Fruit fly (Drosophila melanogaster) whole organism, embryonic: ENCODE results near the gene gish.

ENCODE experiments used
- Antp ChIP-seq: fragments of 200-800 bp; sonication (Bioruptor generic); optimal IDR thresholded peaks from 3 replicates; lab custom pipeline; 2016; ENCODE audit warnings: missing biosample characterization, missing genetic modification characterization
- Atf-2 ChIP-seq: fragments of 200-800 bp; sonication (Bioruptor generic); optimal IDR thresholded peaks from 2 replicates; lab custom pipeline; 2016; ENCODE audit warnings: missing biosample characterization, missing genetic modification characterization
- Atf3 ChIP-seq: fragments of 200-800 bp; sonication (Bioruptor generic); optimal IDR thresholded peaks from 3 replicates; lab custom pipeline; 2016; ENCODE audit warnings: missing biosample characterization, missing genetic modification characterization
- BEAF-32 ChIP-seq: fragments of 200-800 bp; sonication (Bioruptor generic); optimal IDR thresholded peaks from 3 replicates; lab custom pipeline; 2017; ENCODE audit warnings: missing biosample characterization, missing genetic modification characterization, mild to moderate bottlenecking, moderate library complexity, missing genetic modification reagents
- CG1233 ChIP-seq: fragments of 200-800 bp; sonication (Bioruptor generic); optimal IDR thresholded peaks from 4 replicates; lab custom pipeline; 2018; ENCODE audit warnings: missing biosample characterization, mild to moderate bottlenecking, missing genetic modification characterization
- CG12942 ChIP-seq: fragments of 200-800 bp; sonication (Bioruptor generic); optimal IDR thresholded peaks from 3 replicates; lab custom pipeline; 2016; ENCODE audit warnings: missing biosample characterization, missing genetic modification characterization
- CG15269 ChIP-seq: fragments of 200-800 bp; sonication (Bioruptor generic); optimal IDR thresholded peaks from 2 replicates; lab custom pipeline; 2018; ENCODE audit warnings: missing biosample characterization, mild to moderate bottlenecking, missing genetic modification characterization, moderate library complexity
- CG16863 ChIP-seq: fragments of 200-800 bp; sonication (Bioruptor generic); optimal IDR thresholded peaks from 3 replicates; lab custom pipeline; 2016; ENCODE audit warnings: missing biosample characterization, missing genetic modification characterization
- CG18599 ChIP-seq: fragments of 200-800 bp; sonication (Bioruptor generic); optimal IDR thresholded peaks from 3 replicates; lab custom pipeline; 2017; ENCODE audit warnings: missing biosample characterization, missing genetic modification characterization, mild to moderate bottlenecking, moderate library complexity, missing genetic modification reagents
- CG30020 ChIP-seq: fragments of 200-800 bp; optimal IDR thresholded peaks from 2 replicates; lab custom pipeline; 2019; ENCODE audit warnings: missing biosample characterization, mild to moderate bottlenecking, missing genetic modification characterization, moderate library complexity
- CG31441 ChIP-seq: fragments of 200-800 bp; sonication (Bioruptor generic); IDR thresholded peaks from 2 replicates; pipeline ENCODE4 v1.3.6; 2022; ENCODE audit warnings: missing biosample characterization, missing genetic modification characterization
- CG43689 ChIP-seq: fragments of 200-800 bp; sonication (Bioruptor generic); IDR thresholded peaks from 2 replicates; pipeline ENCODE4 v1.3.6; 2022; ENCODE audit warnings: missing biosample characterization, missing genetic modification characterization
- CG4617 ChIP-seq: fragments of 200-800 bp; sonication (Bioruptor generic); optimal IDR thresholded peaks from 3 replicates; lab custom pipeline; 2016; ENCODE audit warnings: missing biosample characterization, missing genetic modification characterization, borderline replicate concordance
- CG4730 ChIP-seq: fragments of 200-800 bp; sonication (Bioruptor generic); IDR thresholded peaks from 2 replicates; pipeline ENCODE4 v1.3.6; 2022; ENCODE audit warnings: missing biosample characterization, missing genetic modification characterization
- CG7556 ChIP-seq: fragments of 200-800 bp; sonication (Bioruptor generic); optimal IDR thresholded peaks from 2 replicates; lab custom pipeline; 2017; ENCODE audit warnings: missing biosample characterization, mild to moderate bottlenecking, missing genetic modification characterization
- CG8089 ChIP-seq: fragments of 200-800 bp; sonication (Bioruptor generic); optimal IDR thresholded peaks from 3 replicates; lab custom pipeline; 2016; ENCODE audit warnings: missing biosample characterization, missing genetic modification characterization
- CG8944 ChIP-seq: fragments of 200-800 bp; sonication (Bioruptor generic); optimal IDR thresholded peaks from 3 replicates; lab custom pipeline; 2016; ENCODE audit warnings: missing biosample characterization, missing genetic modification characterization
- CTCF ChIP-seq: fragments of 200-800 bp; sonication (Bioruptor generic); optimal IDR thresholded peaks from 2 replicates; lab custom pipeline; 2017; ENCODE audit warnings: missing biosample characterization, mild to moderate bottlenecking, missing genetic modification characterization, moderate library complexity
- D19A ChIP-seq: fragments of 200-800 bp; optimal IDR thresholded peaks from 3 replicates; lab custom pipeline; 2019; ENCODE audit warnings: missing biosample characterization, mild to moderate bottlenecking, missing genetic modification characterization, moderate library complexity
- Dip2 ChIP-seq: fragments of 200-800 bp; sonication (Bioruptor generic); IDR thresholded peaks from 2 replicates; pipeline ENCODE4 v1.3.6; 2022; ENCODE audit warnings: missing biosample characterization, missing genetic modification characterization
- Dp ChIP-seq: fragments of 200-800 bp; sonication (Bioruptor generic); optimal IDR thresholded peaks from 2 replicates; lab custom pipeline; 2018; ENCODE audit warnings: missing biosample characterization, mild to moderate bottlenecking, missing genetic modification characterization, moderate library complexity
- Eip74EF ChIP-seq, 2 experiments: fragments of 200-800 bp in 1 of 2; fragments of >200 bp in 1 of 2; sonication (Bioruptor generic) in 1 of 2; optimal IDR thresholded peaks; 2 replicates each; lab custom pipeline; 2017 to 2019; ENCODE audit warnings: missing biosample characterization in 2 of 2, missing genetic modification characterization in 2 of 2, mild to moderate bottlenecking in 1 of 2, moderate library complexity in 1 of 2
- Fer2 ChIP-seq: fragments of 200-800 bp; sonication (Bioruptor generic); optimal IDR thresholded peaks from 2 replicates; lab custom pipeline; 2018; ENCODE audit warnings: missing biosample characterization, mild to moderate bottlenecking, missing genetic modification characterization, moderate library complexity
- H15 ChIP-seq: fragments of 200-800 bp; sonication (Bioruptor generic); IDR thresholded peaks from 3 replicates; pipeline ENCODE4 v1.3.6; 2022; ENCODE audit warnings: missing biosample characterization, missing genetic modification characterization
- HLH54F ChIP-seq: fragments of 200-800 bp; sonication (Bioruptor generic); optimal IDR thresholded peaks from 3 replicates; lab custom pipeline; 2016; ENCODE audit warnings: missing biosample characterization, missing genetic modification characterization
- Kr ChIP-seq: fragments of 200-800 bp; sonication (Bioruptor generic); optimal IDR thresholded peaks from 2 replicates; lab custom pipeline; 2017; ENCODE audit warnings: missing biosample characterization, mild to moderate bottlenecking, missing genetic modification characterization
- ap ChIP-seq: fragments of 200-800 bp; sonication (Bioruptor generic); IDR thresholded peaks from 2 replicates; pipeline ENCODE4 v1.3.6; 2022; ENCODE audit warnings: missing biosample characterization, missing genetic modification characterization
- az2 ChIP-seq: fragments of 200-800 bp; sonication (Bioruptor generic); optimal IDR thresholded peaks from 3 replicates; lab custom pipeline; 2016; ENCODE audit warnings: missing biosample characterization, missing genetic modification characterization
- chif ChIP-seq, 2 experiments: fragments of 200-800 bp; sonication (Bioruptor generic); optimal IDR thresholded peaks; 3 replicates each; lab custom pipeline; 2016; ENCODE audit warnings: missing biosample characterization in 2 of 2, missing genetic modification characterization in 2 of 2
- crc ChIP-seq: fragments of 200-800 bp; sonication (Bioruptor generic); optimal IDR thresholded peaks from 2 replicates; lab custom pipeline; 2016; ENCODE audit warnings: missing biosample characterization, missing genetic modification characterization
- dm ChIP-seq: fragments of 200-800 bp; sonication (Bioruptor generic); optimal IDR thresholded peaks from 3 replicates; lab custom pipeline; 2016; ENCODE audit warnings: missing biosample characterization, missing genetic modification characterization
- dmrt99B ChIP-seq: fragments of 200-800 bp; sonication (Bioruptor generic); optimal IDR thresholded peaks from 2 replicates; lab custom pipeline; 2018; ENCODE audit warnings: missing biosample characterization, mild to moderate bottlenecking, missing genetic modification characterization, moderate library complexity
- fd64A ChIP-seq: fragments of 200-800 bp; sonication (Bioruptor generic); optimal IDR thresholded peaks from 3 replicates; lab custom pipeline; 2018; ENCODE audit warnings: missing biosample characterization, mild to moderate bottlenecking, missing genetic modification characterization
- fru ChIP-seq: fragments of >200 bp; optimal IDR thresholded peaks from 2 replicates; lab custom pipeline; 2017
- gce ChIP-seq: fragments of 200-800 bp; sonication (Bioruptor generic); IDR thresholded peaks from 3 replicates; pipeline ENCODE4 v1.3.6; 2022; ENCODE audit warnings: missing biosample characterization, missing genetic modification characterization
- grn ChIP-seq: fragments of 200-800 bp; sonication (Bioruptor generic); optimal IDR thresholded peaks from 3 replicates; lab custom pipeline; 2017; ENCODE audit warnings: missing biosample characterization, missing genetic modification characterization
- h ChIP-seq: fragments of >200 bp; optimal IDR thresholded peaks from 2 replicates; lab custom pipeline; 2017
- jumu ChIP-seq: fragments of 200-800 bp; sonication (Bioruptor generic); optimal IDR thresholded peaks from 3 replicates; lab custom pipeline; 2016; ENCODE audit warnings: missing biosample characterization, missing genetic modification characterization
- kah ChIP-seq: fragments of 200-800 bp; sonication (Bioruptor generic); optimal IDR thresholded peaks from 2 replicates; lab custom pipeline; 2018; ENCODE audit warnings: missing biosample characterization, mild to moderate bottlenecking, missing genetic modification characterization
- kni ChIP-seq: fragments of 200-800 bp; sonication (Bioruptor generic); optimal IDR thresholded peaks from 3 replicates; lab custom pipeline; 2017; ENCODE audit warnings: mild to moderate bottlenecking, missing biosample characterization, missing genetic modification reagents, missing genetic modification characterization
- p53 ChIP-seq: fragments of 200-800 bp; sonication (Bioruptor generic); optimal IDR thresholded peaks from 2 replicates; lab custom pipeline; 2016; ENCODE audit warnings: missing biosample characterization, missing genetic modification characterization
- ranshi ChIP-seq: fragments of 200-800 bp; sonication (Bioruptor generic); IDR thresholded peaks from 2 replicates; pipeline ENCODE4 v1.3.6; 2022; ENCODE audit warnings: missing biosample characterization, missing genetic modification characterization
- slou ChIP-seq: fragments of 200-800 bp; sonication (Bioruptor generic); optimal IDR thresholded peaks from 3 replicates; lab custom pipeline; 2016; ENCODE audit warnings: missing biosample characterization, missing genetic modification characterization
- sna ChIP-seq: fragments of 200-800 bp; sonication (Bioruptor generic); IDR thresholded peaks from 2 replicates; pipeline ENCODE4 v1.3.6; 2022; ENCODE audit warnings: missing biosample characterization, missing genetic modification characterization; ENCODE audit not compliant: partially characterized antibody
- tap ChIP-seq: fragments of 200-800 bp; optimal IDR thresholded peaks from 3 replicates; lab custom pipeline; 2019; ENCODE audit warnings: missing biosample characterization, mild to moderate bottlenecking, missing genetic modification characterization, moderate library complexity
- trem ChIP-seq: fragments of 200-800 bp; optimal IDR thresholded peaks from 3 replicates; lab custom pipeline; 2019; ENCODE audit warnings: missing biosample characterization, mild to moderate bottlenecking, missing genetic modification characterization, moderate library complexity
- tup ChIP-seq: fragments of 200-800 bp; sonication (Bioruptor generic); optimal IDR thresholded peaks from 2 replicates; lab custom pipeline; 2016; ENCODE audit warnings: missing biosample characterization, mild to moderate bottlenecking, missing genetic modification characterization, moderate library complexity
- twi ChIP-seq: fragments of 200-800 bp; optimal IDR thresholded peaks from 2 replicates; lab custom pipeline; 2019; ENCODE audit warnings: missing biosample characterization, mild to moderate bottlenecking, missing genetic modification characterization, moderate library complexity
- vfl ChIP-seq: fragments of 200-800 bp; sonication (Bioruptor generic); optimal IDR thresholded peaks from 2 replicates; lab custom pipeline; 2016; ENCODE audit warnings: missing biosample characterization, missing genetic modification characterization
- z ChIP-seq: fragments of 200-800 bp; sonication (Bioruptor generic); IDR thresholded peaks from 3 replicates; pipeline ENCODE4 v1.3.6; 2022; ENCODE audit warnings: missing biosample characterization, missing genetic modification characterization
- zfh2 ChIP-seq: fragments of 200-800 bp; sonication (Bioruptor generic); optimal IDR thresholded peaks from 2 replicates; lab custom pipeline; 2016; ENCODE audit warnings: missing biosample characterization, missing genetic modification characterization

gish gene

DNA sequence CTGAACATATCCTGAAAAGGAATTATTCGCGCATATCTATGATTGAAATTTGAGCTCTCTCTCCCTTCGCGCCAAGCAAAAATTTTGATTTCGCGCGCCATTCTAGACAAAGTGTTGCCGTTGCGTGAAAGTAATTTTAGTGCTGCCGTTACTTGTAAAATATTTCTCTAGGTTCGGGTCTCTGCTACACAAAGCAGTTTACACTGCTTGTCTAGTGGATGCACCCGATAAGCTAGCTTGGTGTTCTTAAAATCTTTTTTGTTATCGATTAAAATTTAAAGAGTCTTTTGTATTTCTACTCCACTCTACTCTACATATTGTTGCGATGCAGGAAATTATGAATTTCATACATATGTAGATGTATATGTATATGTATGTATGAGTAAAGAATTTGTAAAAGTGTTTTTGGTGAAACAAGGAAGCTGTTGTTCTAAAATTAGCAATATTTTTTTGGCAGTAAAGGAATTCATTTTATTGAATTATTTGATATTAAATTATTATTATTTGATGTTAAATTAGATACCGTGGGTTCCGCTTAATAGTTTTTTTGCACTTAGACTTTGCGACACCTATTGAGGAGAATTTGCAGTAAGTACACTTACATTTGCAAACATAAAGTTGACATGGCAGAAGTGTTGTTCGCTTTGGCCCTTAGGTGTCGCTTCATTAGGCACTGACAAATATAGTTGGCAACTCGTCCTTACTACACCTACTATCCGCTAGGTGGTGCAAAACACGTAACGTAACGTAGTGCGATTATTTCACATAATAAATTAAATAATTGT, 11.7 kb upstream of the gish start (continued):
- TF ChIP-seq Antp (peak; percentile 59), Atf3 (GFP tag; lab: Kevin White, UChicago) (peak; percentile 70), az2 (GFP tag; lab: Kevin White, UChicago) (peak; percentile 81), gce (GFP tag; lab: Robert Waterston, UW) (no peak; the same call in 2 of the 3 replicates), fd64A (GFP tag; lab: Kevin White, UChicago) (no peak), grn (GFP tag; lab: Kevin White, UChicago) (no peak), kni (GFP tag; lab: Kevin White, UChicago) (peak; percentile 59), p53 (peak; percentile 29), ranshi (peak; percentile 64), jumu (GFP tag; lab: Kevin White, UChicago) (peak; percentile 62), CTCF (peak; percentile 99), twi (tag; lab: Kevin White, UChicago) (peak; percentile 16), Fer2 (tag; lab: Kevin White, UChicago) (peak; percentile 25), CG15269 (no peak), fru (lab: Kevin White, UChicago) (no peak), CG43689 (no peak), z (GFP tag; lab: Robert Waterston, UW) (no peak), CG8944 (peak; percentile 58), crc (GFP tag; lab: Kevin White, UChicago) (peak; percentile 18), CG1233 (GFP tag; lab: Kevin White, UChicago) (peak; percentile 72), CG18599 (GFP tag; lab: Kevin White, UChicago) (peak; percentile 64), dmrt99B (tag; lab: Kevin White, UChicago) (no peak), CG12942 (GFP tag; lab: Kevin White, UChicago) (peak; percentile 46), h (lab: Kevin White, UChicago) (no peak), tup (GFP tag; lab: Kevin White, UChicago) (no peak), CG16863 (GFP tag; lab: Kevin White, UChicago) (peak; percentile 56), Atf-2 (GFP tag; lab: Kevin White, UChicago) (peak; percentile 62), CG31441 (GFP tag; lab: Robert Waterston, UW) (no peak; the same call in none of the 2 replicates), slou (GFP tag; lab: Kevin White, UChicago) (no peak), BEAF-32 (GFP tag; lab: Kevin White, UChicago) (peak; percentile 67), vfl (GFP tag; lab: Kevin White, UChicago) (peak; percentile 4), CG7556 (GFP tag; lab: Kevin White, UChicago) (peak; percentile 28), D19A (peak; percentile 31), tap (tag; lab: Kevin White, UChicago) (no peak), HLH54F (GFP tag; lab: Kevin White, UChicago) (peak; percentile 31), Kr (GFP tag; lab: Kevin White, UChicago) (no peak), trem (tag; lab: Kevin White, UChicago) (peak; percentile 71), dm (GFP tag; lab: Kevin White, UChicago) (peak; percentile 38), chif (GFP tag; optimal IDR thresholded peaks at IDR 0.05; lab: Kevin White, UChicago) (peak; percentile 51 to 68), ap (GFP tag; lab: Robert Waterston, UW) (0 out of 2 replicates have a peak, but pooled peaks have one; percentile 15), Eip74EF (GFP tag; optimal IDR thresholded peaks at IDR 0.05; lab: Kevin White, UChicago) (no peak), Dp (GFP tag; lab: Kevin White, UChicago) (peak; percentile 99), Dip2 (GFP tag; lab: Robert Waterston, UW) (peak; percentile 74), CG4730 (GFP tag; lab: Robert Waterston, UW) (peak; percentile 60), CG8089 (peak; percentile 63), sna (no peak), zfh2 (GFP tag; lab: Kevin White, UChicago) (peak; percentile 18), CG30020 (tag; lab: Kevin White, UChicago) (no peak), CG4617 (peak; percentile 25), H15 (GFP tag; lab: Robert Waterston, UW) (peak; percentile 70; the same call in 2 of the 3 replicates), kah (peak; percentile 63)
